Worm (Caenorhabditis elegans) whole organism, L4 larva: ENCODE data around the gene mnk-1.

ENCODE experiments used
- ZK337.2 ChIP-seq: fragments of 200-800 bp; sonication (Bioruptor generic); IDR thresholded peaks from 2 replicates; pipeline ENCODE4 v1.3.6; 2022; ENCODE audit warnings: missing genetic modification reagents, missing genetic modification characterization, missing compliant biosample characterization
- egl-43 ChIP-seq: fragments of 200-800 bp; sonication (Bioruptor generic); IDR thresholded peaks from 2 replicates; pipeline ENCODE4 v1.3.6; 2022; ENCODE audit warnings: missing genetic modification reagents, missing genetic modification characterization, missing compliant biosample characterization
- fkh-10 ChIP-seq: fragments of 150-350 bp; optimal IDR thresholded peaks from 2 replicates; lab custom pipeline; 2014; ENCODE audit warnings: missing biosample characterization, missing genetic modification reagents, missing genetic modification characterization
- zag-1 ChIP-seq: fragments of 150-350 bp; optimal IDR thresholded peaks from 2 replicates; lab custom pipeline; 2014; ENCODE audit warnings: missing biosample characterization, missing genetic modification characterization

ce11 chrII:10494467-10494866, 60.4 kb downstream of the mnk-1 start, which contains the start of gene ZK666.14:
- no peak for TF ChIP-seq zag-1 (tag; lab: Kevin White, UChicago)
- TF ChIP-seq ZK337.2 (GFP tag; lab: Robert Waterston, UW), result no peak
- TF ChIP-seq egl-43 (GFP tag; lab: Robert Waterston, UW), result no peak
- TF ChIP-seq fkh-10 (GFP tag; lab: Kevin White, UChicago), result no peak
